Fruit fly (Drosophila melanogaster) whole organism, embryonic: ENCODE data around the gene Sil1.

Experiments
- Bdp1 ChIP-seq: fragments of 200-800 bp; sonication (Bioruptor generic); optimal IDR thresholded peaks from 3 replicates; lab custom pipeline; 2016; ENCODE audit warnings: missing biosample characterization, missing genetic modification characterization
- CG10209 ChIP-seq: fragments of 200-800 bp; sonication (Bioruptor generic); optimal IDR thresholded peaks from 3 replicates; lab custom pipeline; 2017; ENCODE audit warnings: missing biosample characterization, mild to moderate bottlenecking, missing genetic modification characterization, missing genetic modification reagents
- CG10267 ChIP-seq: fragments of 200-800 bp; sonication (Bioruptor generic); optimal IDR thresholded peaks from 2 replicates; lab custom pipeline; 2018; ENCODE audit warnings: missing biosample characterization, mild to moderate bottlenecking, missing genetic modification characterization, moderate library complexity
- CG10321 ChIP-seq: fragments of 200-800 bp; sonication (Bioruptor generic); IDR thresholded peaks from 2 replicates; pipeline ENCODE4 v1.3.6; 2022; ENCODE audit warnings: missing biosample characterization, missing genetic modification characterization
- CG10462 ChIP-seq: fragments of 200-800 bp; sonication (Bioruptor generic); optimal IDR thresholded peaks from 2 replicates; lab custom pipeline; 2016; ENCODE audit warnings: missing biosample characterization, missing genetic modification characterization
- CG12155 ChIP-seq: fragments of 200-800 bp; sonication (Bioruptor generic); optimal IDR thresholded peaks from 3 replicates; lab custom pipeline; 2016; ENCODE audit warnings: missing biosample characterization, missing genetic modification characterization
- CG13123 ChIP-seq: fragments of 200-800 bp; sonication (Bioruptor generic); optimal IDR thresholded peaks from 2 replicates; lab custom pipeline; 2016; ENCODE audit warnings: missing biosample characterization, missing genetic modification characterization
- CG13424 ChIP-seq: fragments of 200-800 bp; sonication (Bioruptor generic); optimal IDR thresholded peaks from 2 replicates; lab custom pipeline; 2019; ENCODE audit warnings: missing biosample characterization, mild to moderate bottlenecking, missing genetic modification characterization, moderate library complexity
- CG15696 ChIP-seq: fragments of 200-800 bp; sonication (Bioruptor generic); optimal IDR thresholded peaks from 2 replicates; lab custom pipeline; 2019; ENCODE audit warnings: missing biosample characterization, mild to moderate bottlenecking, missing genetic modification characterization, moderate library complexity
- CG16779 ChIP-seq: fragments of 200-800 bp; sonication (Bioruptor generic); IDR thresholded peaks from 2 replicates; pipeline ENCODE4 v1.3.6; 2022; ENCODE audit warnings: missing biosample characterization, missing genetic modification characterization
- CG17359 ChIP-seq: fragments of 200-800 bp; sonication (Bioruptor generic); optimal IDR thresholded peaks from 3 replicates; lab custom pipeline; 2018; ENCODE audit warnings: missing biosample characterization, mild to moderate bottlenecking, missing genetic modification characterization, moderate library complexity
- CG17802 ChIP-seq: fragments of 200-800 bp; sonication (Bioruptor generic); optimal IDR thresholded peaks from 2 replicates; lab custom pipeline; 2018; ENCODE audit warnings: missing biosample characterization, mild to moderate bottlenecking, missing genetic modification characterization, moderate library complexity
- CG1792 ChIP-seq: fragments of 200-800 bp; sonication (Bioruptor generic); optimal IDR thresholded peaks from 2 replicates; lab custom pipeline; 2016; ENCODE audit warnings: missing biosample characterization, missing genetic modification characterization
- CG3065 ChIP-seq: fragments of 200-800 bp; sonication (Bioruptor generic); optimal IDR thresholded peaks from 2 replicates; lab custom pipeline; 2016; ENCODE audit warnings: missing biosample characterization, missing genetic modification characterization
- CG31388 ChIP-seq: fragments of 200-800 bp; sonication (Bioruptor generic); optimal IDR thresholded peaks from 2 replicates; lab custom pipeline; 2016; ENCODE audit warnings: missing biosample characterization, missing genetic modification characterization
- CG33557 ChIP-seq: fragments of 200-800 bp; sonication (Bioruptor generic); optimal IDR thresholded peaks from 2 replicates; lab custom pipeline; 2019; ENCODE audit warnings: missing biosample characterization, mild to moderate bottlenecking, missing genetic modification characterization, moderate library complexity
- CG3995 ChIP-seq: fragments of 200-800 bp; sonication (Bioruptor generic); optimal IDR thresholded peaks from 3 replicates; lab custom pipeline; 2016; ENCODE audit warnings: missing biosample characterization, missing genetic modification characterization
- CG42726 ChIP-seq: fragments of 200-800 bp; sonication (Bioruptor generic); IDR thresholded peaks from 2 replicates; pipeline ENCODE4 v1.3.6; 2022; ENCODE audit warnings: missing biosample characterization, missing genetic modification characterization; ENCODE audit not compliant: partially characterized antibody
- CG4282 ChIP-seq: fragments of 200-800 bp; sonication (Bioruptor generic); optimal IDR thresholded peaks from 2 replicates; lab custom pipeline; 2016; ENCODE audit warnings: missing biosample characterization, missing genetic modification characterization
- CG9727 ChIP-seq: fragments of 200-800 bp; sonication (Bioruptor generic); optimal IDR thresholded peaks from 3 replicates; lab custom pipeline; 2017; ENCODE audit warnings: missing biosample characterization, mild to moderate bottlenecking, missing genetic modification characterization
- Dip3 ChIP-seq: fragments of 200-800 bp; sonication (Bioruptor generic); optimal IDR thresholded peaks from 3 replicates; lab custom pipeline; 2016; ENCODE audit warnings: missing biosample characterization, missing genetic modification characterization
- Dll ChIP-seq: fragments of 200-800 bp; sonication (Bioruptor generic); IDR thresholded peaks from 4 replicates; pipeline ENCODE4 v1.3.6; 2022; ENCODE audit warnings: missing biosample characterization, missing genetic modification characterization; ENCODE audit not compliant: partially characterized antibody
- Doc3 ChIP-seq: fragments of 200-800 bp; sonication (Bioruptor generic); IDR thresholded peaks from 3 replicates; pipeline ENCODE4 v1.3.6; 2022; ENCODE audit warnings: missing biosample characterization, missing genetic modification characterization; ENCODE audit not compliant: partially characterized antibody
- Ets97D ChIP-seq: fragments of 200-800 bp; sonication (Bioruptor generic); optimal IDR thresholded peaks from 3 replicates; lab custom pipeline; 2016; ENCODE audit warnings: missing biosample characterization, missing genetic modification characterization
- Fer3 ChIP-seq: fragments of 200-800 bp; sonication (Bioruptor generic); optimal IDR thresholded peaks from 2 replicates; lab custom pipeline; 2018; ENCODE audit warnings: missing biosample characterization, mild to moderate bottlenecking, missing genetic modification characterization, moderate library complexity
- Hr78 ChIP-seq, 2 experiments: fragments of 200-800 bp in 1 of 2; fragments of >200 bp in 1 of 2; sonication (Bioruptor generic) in 1 of 2; optimal IDR thresholded peaks; 2 replicates each; lab custom pipeline; 2017 to 2019; ENCODE audit warnings: missing biosample characterization in 2 of 2, missing genetic modification characterization in 2 of 2, mild to moderate bottlenecking in 1 of 2, moderate library complexity in 1 of 2
- MBD-R2 ChIP-seq: fragments of 200-800 bp; sonication (Bioruptor generic); IDR thresholded peaks from 2 replicates; pipeline ENCODE4 v1.3.6; 2022; ENCODE audit warnings: missing biosample characterization, missing genetic modification characterization
- Sry-δ ChIP-seq: fragments of 200-800 bp; sonication (Bioruptor generic); optimal IDR thresholded peaks from 2 replicates; lab custom pipeline; 2016; ENCODE audit warnings: missing biosample characterization, missing genetic modification characterization
- Xrp1 ChIP-seq: fragments of 200-800 bp; sonication (Bioruptor generic); IDR thresholded peaks from 2 replicates; pipeline ENCODE4 v1.3.6; 2022; ENCODE audit warnings: missing biosample characterization, missing genetic modification characterization
- al ChIP-seq: fragments of 200-800 bp; sonication (Bioruptor generic); IDR thresholded peaks from 2 replicates; pipeline ENCODE4 v1.3.6; 2022; ENCODE audit warnings: missing biosample characterization, missing genetic modification characterization
- ap ChIP-seq: fragments of 200-800 bp; sonication (Bioruptor generic); IDR thresholded peaks from 2 replicates; pipeline ENCODE4 v1.3.6; 2022; ENCODE audit warnings: missing biosample characterization, missing genetic modification characterization
- bbx ChIP-seq: fragments of 200-800 bp; sonication (Bioruptor generic); IDR thresholded peaks from 2 replicates; pipeline ENCODE4 v1.3.6; 2022; ENCODE audit warnings: missing biosample characterization, missing genetic modification characterization; ENCODE audit not compliant: partially characterized antibody
- chm ChIP-seq: fragments of 200-800 bp; sonication (Bioruptor generic); IDR thresholded peaks from 2 replicates; pipeline ENCODE4 v1.3.6; 2022; ENCODE audit warnings: missing biosample characterization, missing genetic modification characterization
- chn ChIP-seq: fragments of 200-800 bp; sonication (Bioruptor generic); optimal IDR thresholded peaks from 2 replicates; lab custom pipeline; 2016; ENCODE audit warnings: missing biosample characterization, missing genetic modification characterization
- ci ChIP-seq: fragments of 200-800 bp; sonication (Bioruptor generic); IDR thresholded peaks from 3 replicates; pipeline ENCODE4 v1.3.6; 2022; ENCODE audit warnings: missing biosample characterization, missing genetic modification characterization
- crc ChIP-seq: fragments of 200-800 bp; sonication (Bioruptor generic); optimal IDR thresholded peaks from 2 replicates; lab custom pipeline; 2016; ENCODE audit warnings: missing biosample characterization, missing genetic modification characterization
- croc ChIP-seq: fragments of 200-800 bp; sonication (Bioruptor generic); conservative IDR thresholded peaks from 3 replicates; pipeline ENCODE4 v1.3.6; 2022; ENCODE audit warnings: missing biosample characterization, missing genetic modification characterization
- disco-r ChIP-seq: fragments of 200-800 bp; sonication (Bioruptor generic); optimal IDR thresholded peaks from 2 replicates; lab custom pipeline; 2016; ENCODE audit warnings: missing biosample characterization, missing genetic modification characterization
- dm ChIP-seq: fragments of 200-800 bp; sonication (Bioruptor generic); optimal IDR thresholded peaks from 3 replicates; lab custom pipeline; 2016; ENCODE audit warnings: missing biosample characterization, missing genetic modification characterization
- fd64A ChIP-seq: fragments of 200-800 bp; sonication (Bioruptor generic); optimal IDR thresholded peaks from 3 replicates; lab custom pipeline; 2018; ENCODE audit warnings: missing biosample characterization, mild to moderate bottlenecking, missing genetic modification characterization
- gce ChIP-seq: fragments of 200-800 bp; sonication (Bioruptor generic); IDR thresholded peaks from 3 replicates; pipeline ENCODE4 v1.3.6; 2022; ENCODE audit warnings: missing biosample characterization, missing genetic modification characterization
- kah ChIP-seq: fragments of 200-800 bp; sonication (Bioruptor generic); optimal IDR thresholded peaks from 2 replicates; lab custom pipeline; 2018; ENCODE audit warnings: missing biosample characterization, mild to moderate bottlenecking, missing genetic modification characterization
- knrl ChIP-seq: fragments of 200-800 bp; sonication (Bioruptor generic); IDR thresholded peaks from 3 replicates; pipeline ENCODE4 v1.3.6; 2022; ENCODE audit warnings: missing biosample characterization, missing genetic modification characterization; ENCODE audit not compliant: partially characterized antibody
- pho ChIP-seq: fragments of 200-800 bp; sonication (Bioruptor generic); optimal IDR thresholded peaks from 2 replicates; lab custom pipeline; 2016; ENCODE audit warnings: missing biosample characterization, missing genetic modification characterization
- salm ChIP-seq: fragments of 200-800 bp; sonication (Bioruptor generic); optimal IDR thresholded peaks from 2 replicates; lab custom pipeline; 2018; ENCODE audit warnings: missing biosample characterization, mild to moderate bottlenecking, missing genetic modification characterization
- sna ChIP-seq: fragments of 200-800 bp; sonication (Bioruptor generic); IDR thresholded peaks from 2 replicates; pipeline ENCODE4 v1.3.6; 2022; ENCODE audit warnings: missing biosample characterization, missing genetic modification characterization; ENCODE audit not compliant: partially characterized antibody
- tap ChIP-seq: fragments of 200-800 bp; optimal IDR thresholded peaks from 3 replicates; lab custom pipeline; 2019; ENCODE audit warnings: missing biosample characterization, mild to moderate bottlenecking, missing genetic modification characterization, moderate library complexity
- tio ChIP-seq: fragments of 200-800 bp; sonication (Bioruptor generic); optimal IDR thresholded peaks from 2 replicates; lab custom pipeline; 2017; ENCODE audit warnings: missing biosample characterization, missing genetic modification characterization, inconsistent platforms
- unpg ChIP-seq: fragments of 200-800 bp; sonication (Bioruptor generic); optimal IDR thresholded peaks from 3 replicates; lab custom pipeline; 2018; ENCODE audit warnings: missing biosample characterization, mild to moderate bottlenecking, missing genetic modification characterization, moderate library complexity

Sil1 gene

dm6 chr3R:25207405-25208003 is 27.8 kb downstream of the Sil1 start (continued):
- TF ChIP-seq CG10209 (GFP tag; lab: Kevin White, UChicago) = peak; percentile 72
- peak; percentile 84 for TF ChIP-seq Xrp1
- no peak for TF ChIP-seq Sry-δ (GFP tag; lab: Kevin White, UChicago)
- TF ChIP-seq disco-r (GFP tag; lab: Kevin White, UChicago) = no peak
- no peak for TF ChIP-seq CG3995
- no peak for TF ChIP-seq CG10321 (GFP tag; lab: Robert Waterston, UW)
- peak; percentile 60; the same call in 1 of the 3 replicates for TF ChIP-seq gce (GFP tag; lab: Robert Waterston, UW)
- TF ChIP-seq unpg (GFP tag; lab: Kevin White, UChicago) = peak; percentile 86
- TF ChIP-seq sna = no peak
- no peak for TF ChIP-seq Ets97D
- peak; percentile 77 for TF ChIP-seq tap (tag; lab: Kevin White, UChicago)
- peak; percentile 70 for TF ChIP-seq croc (GFP tag; lab: Robert Waterston, UW)
- no peak for TF ChIP-seq dm (GFP tag; lab: Kevin White, UChicago)
- no peak for TF ChIP-seq CG1792 (GFP tag; lab: Kevin White, UChicago)
- TF ChIP-seq CG33557 (GFP tag; lab: Kevin White, UChicago) = peak; percentile 66
- TF ChIP-seq Dip3 (GFP tag; lab: Kevin White, UChicago) = peak; percentile 3
- 0 out of 2 replicates have a peak, but pooled peaks have one; percentile 32 for TF ChIP-seq CG16779 (GFP tag; lab: Robert Waterston, UW)
- peak; percentile 70 for TF ChIP-seq CG9727 (GFP tag; lab: Kevin White, UChicago)
- TF ChIP-seq CG15696 = peak; percentile 64
- TF ChIP-seq chm (GFP tag; lab: Robert Waterston, UW) = no peak; the same call in 1 of the 2 replicates
- peak; percentile 42 for TF ChIP-seq kah (GFP tag; lab: Kevin White, UChicago)
- TF ChIP-seq CG42726 (GFP tag; lab: Robert Waterston, UW) = no peak
- peak; percentile 21 for TF ChIP-seq CG17802 (tag; lab: Kevin White, UChicago)
- peak; percentile 55 for TF ChIP-seq CG12155 (GFP tag; lab: Kevin White, UChicago)
- peak; percentile 72 for TF ChIP-seq Fer3
- peak; percentile 21; the same call in 1 of the 2 replicates for TF ChIP-seq ap (GFP tag; lab: Robert Waterston, UW)
- no peak for TF ChIP-seq crc (GFP tag; lab: Kevin White, UChicago)
- TF ChIP-seq MBD-R2 (GFP tag; lab: Robert Waterston, UW) = 0 out of 2 replicates have a peak, but pooled peaks have one; percentile 14
- no peak for TF ChIP-seq CG4282 (GFP tag; lab: Kevin White, UChicago)
- no peak for TF ChIP-seq Bdp1
- TF ChIP-seq ci (GFP tag; lab: Robert Waterston, UW) = peak; percentile 81
- TF ChIP-seq CG3065 (GFP tag; lab: Kevin White, UChicago) = peak; percentile 14
- peak; percentile 85 for TF ChIP-seq CG13424
- TF ChIP-seq Hr78 (GFP tag; optimal IDR thresholded peaks at IDR 0.05; lab: Kevin White, UChicago) = peak in 1 of 2 experiments; percentile 58
- TF ChIP-seq CG10462 (GFP tag; lab: Kevin White, UChicago) = peak; percentile 12
- no peak for TF ChIP-seq Dll
- TF ChIP-seq al (GFP tag; lab: Robert Waterston, UW) = peak; percentile 33; the same call in 1 of the 2 replicates
- TF ChIP-seq knrl (GFP tag; lab: Robert Waterston, UW) = no peak
- TF ChIP-seq fd64A (GFP tag; lab: Kevin White, UChicago) = no peak
- TF ChIP-seq CG10267 = peak; percentile 74
- peak; percentile 68 for TF ChIP-seq salm (tag; lab: Kevin White, UChicago)
- no peak for TF ChIP-seq bbx (GFP tag; lab: Robert Waterston, UW)
- no peak for TF ChIP-seq Doc3 (GFP tag; lab: Robert Waterston, UW)
- TF ChIP-seq CG17359 (tag; lab: Kevin White, UChicago) = peak; percentile 79
- TF ChIP-seq CG31388 = no peak
- peak; percentile 9 for TF ChIP-seq pho (GFP tag; lab: Kevin White, UChicago)
- no peak for TF ChIP-seq CG13123 (GFP tag; lab: Kevin White, UChicago)
- TF ChIP-seq tio = peak; percentile 71
- peak; percentile 33 for TF ChIP-seq chn (GFP tag; lab: Kevin White, UChicago)
